Fruit fly (Drosophila melanogaster) whole organism, adult: ENCODE data around the gene Prp3.

Experiments
- CG11617 ChIP-seq: fragments of 200-800 bp; sonication (Bioruptor generic); optimal IDR thresholded peaks from 2 replicates; lab custom pipeline; 2017; ENCODE audit warnings: mild to moderate bottlenecking, missing biosample characterization, missing genetic modification reagents, missing genetic modification characterization
- CG12768 ChIP-seq: fragments of 200-800 bp; sonication (Bioruptor generic); optimal IDR thresholded peaks from 2 replicates; lab custom pipeline; 2017; ENCODE audit warnings: missing biosample characterization, missing genetic modification characterization, mild to moderate bottlenecking, moderate library complexity, missing genetic modification reagents
- CG14711 ChIP-seq: fragments of 200-800 bp; sonication (Bioruptor generic); optimal IDR thresholded peaks from 2 replicates; lab custom pipeline; 2018; ENCODE audit warnings: missing biosample characterization, mild to moderate bottlenecking, missing genetic modification characterization, moderate library complexity
- CG1620 ChIP-seq: fragments of 200-800 bp; sonication (Bioruptor generic); optimal IDR thresholded peaks from 2 replicates; lab custom pipeline; 2016; ENCODE audit warnings: missing biosample characterization, missing genetic modification characterization
- CG33017 ChIP-seq: fragments of 200-800 bp; sonication (Bioruptor generic); optimal IDR thresholded peaks from 2 replicates; lab custom pipeline; 2018; ENCODE audit warnings: missing biosample characterization, mild to moderate bottlenecking, missing genetic modification characterization, moderate library complexity
- CG5204 ChIP-seq: fragments of 200-800 bp; sonication (Bioruptor generic); optimal IDR thresholded peaks from 2 replicates; lab custom pipeline; 2016; ENCODE audit warnings: missing biosample characterization, missing genetic modification characterization
- CG7045 ChIP-seq: fragments of 200-800 bp; sonication (Bioruptor generic); optimal IDR thresholded peaks from 2 replicates; lab custom pipeline; 2017; ENCODE audit warnings: missing biosample characterization, mild to moderate bottlenecking, missing genetic modification characterization
- CG7101 ChIP-seq: fragments of 200-800 bp; sonication (Bioruptor generic); optimal IDR thresholded peaks from 2 replicates; lab custom pipeline; 2018; ENCODE audit warnings: missing biosample characterization, mild to moderate bottlenecking, missing genetic modification characterization, moderate library complexity
- Clk ChIP-seq: fragments of 200-800 bp; sonication (Bioruptor generic); optimal IDR thresholded peaks from 2 replicates; lab custom pipeline; 2017; ENCODE audit warnings: missing biosample characterization, missing genetic modification characterization
- Crg-1 ChIP-seq: fragments of 200-800 bp; sonication (Bioruptor generic); optimal IDR thresholded peaks from 2 replicates; lab custom pipeline; 2016; ENCODE audit warnings: missing biosample characterization, missing genetic modification characterization
- Hr96 ChIP-seq: fragments of 200-800 bp; sonication (Bioruptor generic); optimal IDR thresholded peaks from 2 replicates; lab custom pipeline; 2016; ENCODE audit warnings: missing biosample characterization, missing genetic modification characterization
- Mnt ChIP-seq: fragments of 200-800 bp; sonication (Bioruptor generic); optimal IDR thresholded peaks from 2 replicates; lab custom pipeline; 2016; ENCODE audit warnings: missing biosample characterization, mild to moderate bottlenecking, missing genetic modification characterization
- bab1 ChIP-seq: fragments of 200-800 bp; sonication (Bioruptor generic); optimal IDR thresholded peaks from 3 replicates; lab custom pipeline; 2019; ENCODE audit warnings: missing biosample characterization, mild to moderate bottlenecking, missing genetic modification characterization, moderate library complexity
- cic ChIP-seq: fragments of 200-800 bp; sonication (Bioruptor generic); optimal IDR thresholded peaks from 2 replicates; lab custom pipeline; 2017; ENCODE audit warnings: missing biosample characterization, mild to moderate bottlenecking, missing genetic modification characterization, moderate library complexity
- cnc ChIP-seq, 2 experiments: fragments of >200 bp; optimal IDR thresholded peaks; 2 replicates each; lab custom pipeline; 2017
- kay ChIP-seq: fragments of 200-800 bp; sonication (Bioruptor generic); peaks from one replicate; lab custom pipeline; 2016; ENCODE audit warnings: missing biosample characterization, missing genetic modification characterization, borderline replicate concordance
- ovo ChIP-seq: fragments of 200-800 bp; sonication (Bioruptor generic); optimal IDR thresholded peaks from 2 replicates; lab custom pipeline; 2016; ENCODE audit warnings: missing biosample characterization, missing genetic modification characterization
- pad ChIP-seq: fragments of 200-800 bp; sonication (Bioruptor generic); optimal IDR thresholded peaks from 3 replicates; lab custom pipeline; 2017; ENCODE audit warnings: missing biosample characterization, missing genetic modification characterization, mild to moderate bottlenecking, moderate library complexity, missing genetic modification reagents
- tj ChIP-seq: fragments of 200-800 bp; sonication (Bioruptor generic); optimal IDR thresholded peaks from 3 replicates; lab custom pipeline; 2017; ENCODE audit warnings: missing biosample characterization, mild to moderate bottlenecking, missing genetic modification characterization, moderate library complexity
- toe ChIP-seq: fragments of 200-800 bp; sonication (Bioruptor generic); optimal IDR thresholded peaks from 2 replicates; lab custom pipeline; 2016; ENCODE audit warnings: missing biosample characterization, missing genetic modification characterization

Prp3 gene

DNA sequence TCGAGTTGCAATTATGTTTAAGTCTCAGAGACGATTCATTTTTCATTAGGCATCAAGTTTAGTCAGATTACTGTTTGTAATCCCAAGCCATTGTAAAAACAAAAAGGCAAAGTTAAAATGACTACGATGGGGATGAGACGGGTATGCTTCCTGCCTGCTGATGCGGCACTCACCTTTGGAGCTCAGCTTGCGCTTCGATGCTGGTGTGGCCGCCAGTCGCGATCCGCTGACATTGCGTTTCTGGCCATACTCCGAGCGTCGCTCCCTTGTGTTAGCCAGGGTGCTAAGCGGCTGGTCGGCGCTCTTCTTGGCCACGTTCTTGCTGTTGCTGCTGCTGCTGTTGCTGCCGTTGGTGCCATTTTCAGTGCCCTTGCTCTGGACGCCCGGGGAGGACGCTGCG, 9.9 kb downstream of the Prp3 start:
- no peak for TF ChIP-seq toe (GFP tag; lab: Kevin White, UChicago)
- TF ChIP-seq tj (GFP tag; lab: Kevin White, UChicago) = peak; percentile 91
- TF ChIP-seq CG5204 (GFP tag; lab: Kevin White, UChicago) = no peak

DNA sequence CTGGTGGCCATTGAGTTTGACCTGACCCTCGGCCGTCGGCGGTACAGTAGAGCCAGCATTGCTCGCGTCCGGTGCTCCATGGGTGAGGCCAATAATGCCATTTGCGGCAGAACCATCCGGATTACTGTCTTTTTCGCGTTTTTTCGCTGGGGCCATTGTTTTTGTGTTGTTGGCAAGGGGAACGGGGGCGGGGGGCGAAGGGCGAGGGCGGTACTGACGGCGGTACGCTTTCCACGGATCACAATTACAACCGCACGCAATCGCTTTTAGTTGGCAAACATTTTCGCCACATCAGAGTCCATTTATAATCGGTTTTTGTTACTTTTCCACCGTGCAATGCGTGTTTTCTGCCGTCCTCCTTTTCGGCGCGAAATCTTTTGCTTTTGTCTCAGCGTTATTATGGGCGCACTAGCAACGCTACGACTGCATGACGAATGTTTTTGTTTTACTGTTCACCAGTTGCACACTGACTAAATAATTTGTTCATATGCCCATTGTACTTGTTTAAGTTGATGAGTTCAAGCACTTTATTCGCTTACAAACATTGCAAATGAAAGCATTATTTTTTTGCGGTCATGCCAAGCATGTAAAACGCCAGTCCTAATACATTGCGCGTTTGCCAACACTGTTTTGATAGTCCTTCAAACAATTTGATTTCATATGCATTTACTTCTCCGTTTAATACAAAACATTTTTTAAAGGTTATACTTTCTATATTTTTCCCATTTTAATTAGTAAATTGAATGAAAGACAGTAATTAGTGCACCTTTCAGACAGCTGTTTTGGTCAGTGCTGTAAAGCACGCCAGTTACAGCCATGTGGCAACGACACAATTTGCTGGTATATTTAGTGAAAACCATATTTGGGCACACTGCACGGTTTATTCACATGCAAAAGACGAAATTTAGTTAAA, 13.0 kb downstream of the Prp3 start, which contains the start of gene Pfdn6:
Gene Pfdn6 (plus strand): TSS at position 839 of the 913 bp plus-strand sequence.
- TF ChIP-seq CG12768 (GFP tag; lab: Kevin White, UChicago) (peak; percentile 69), pad (GFP tag; lab: Kevin White, UChicago) (peak; percentile 78), Clk (GFP tag; lab: Kevin White, UChicago) (peak; percentile 76), CG33017 (tag; lab: Kevin White, UChicago) (peak; percentile 64), tj (GFP tag; lab: Kevin White, UChicago) (peak; percentile 80), Crg-1 (GFP tag; lab: Kevin White, UChicago) (peak; percentile 85), cic (GFP tag; lab: Kevin White, UChicago) (peak; percentile 43), CG7101 (tag; lab: Kevin White, UChicago) (peak; percentile 70), toe (GFP tag; lab: Kevin White, UChicago) (peak; percentile 61), kay (GFP tag; lab: Kevin White, UChicago) (no peak), bab1 (GFP tag; lab: Kevin White, UChicago) (peak; percentile 97), Mnt (GFP tag; lab: Kevin White, UChicago) (peak; percentile 88), Hr96 (GFP tag; lab: Kevin White, UChicago) (no peak), ovo (GFP tag; lab: Kevin White, UChicago) (peak; percentile 65), CG7045 (peak; percentile 79), CG5204 (GFP tag; lab: Kevin White, UChicago) (no peak), CG11617 (GFP tag; lab: Kevin White, UChicago) (peak; percentile 94), CG1620 (GFP tag; lab: Kevin White, UChicago) (peak; percentile 77), cnc (optimal IDR thresholded peaks at IDR 0.05; lab: Kevin White, UChicago) (no peak), CG14711 (tag; lab: Kevin White, UChicago) (peak; percentile 67)

DNA sequence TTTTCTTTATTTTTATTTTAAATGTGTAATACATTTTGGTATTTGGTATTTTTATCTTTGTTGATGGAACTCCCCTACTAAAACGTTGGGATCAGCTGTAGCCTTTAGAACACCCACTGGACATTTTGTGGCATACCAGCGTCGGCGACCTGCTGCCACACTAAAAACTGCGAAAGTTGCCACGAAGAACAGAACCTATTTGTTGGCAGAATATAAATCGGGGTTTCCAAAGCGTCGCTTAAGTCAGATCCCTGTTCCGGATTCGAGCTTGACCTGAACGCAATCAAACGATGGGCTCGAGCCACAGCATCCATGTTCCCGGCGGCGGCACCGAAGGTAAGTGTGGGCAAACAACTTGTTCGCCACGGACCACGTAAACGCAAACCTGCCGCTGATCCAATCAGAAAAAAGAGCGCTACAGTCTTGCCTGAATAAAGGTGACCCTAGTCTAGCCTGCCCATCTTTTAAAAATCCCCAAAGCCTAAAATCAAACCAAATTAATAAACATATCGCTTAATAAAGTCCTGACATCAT, 14.7 kb downstream of the Prp3 start, which contains the start of gene Grasp65:
Gene Grasp65 (plus strand): TSS at position 173 of the 534 bp plus-strand sequence.
- no peak for TF ChIP-seq CG5204 (GFP tag; lab: Kevin White, UChicago)
- no peak for TF ChIP-seq CG12768 (GFP tag; lab: Kevin White, UChicago)
- TF ChIP-seq CG7101 (tag; lab: Kevin White, UChicago) = peak; percentile 31
- peak; percentile 67 for TF ChIP-seq bab1 (GFP tag; lab: Kevin White, UChicago)
- TF ChIP-seq cic (GFP tag; lab: Kevin White, UChicago) = peak; percentile 27
- TF ChIP-seq pad (GFP tag; lab: Kevin White, UChicago) = no peak
- peak; percentile 4 for TF ChIP-seq CG7045
- TF ChIP-seq ovo (GFP tag; lab: Kevin White, UChicago) = no peak
- TF ChIP-seq Crg-1 (GFP tag; lab: Kevin White, UChicago) = no peak
- TF ChIP-seq kay (GFP tag; lab: Kevin White, UChicago) = no peak
- no peak for TF ChIP-seq toe (GFP tag; lab: Kevin White, UChicago)
- no peak for TF ChIP-seq cnc (optimal IDR thresholded peaks at IDR 0.05; lab: Kevin White, UChicago)
- TF ChIP-seq CG11617 (GFP tag; lab: Kevin White, UChicago) = peak; percentile 17
- TF ChIP-seq tj (GFP tag; lab: Kevin White, UChicago) = peak; percentile 22
- TF ChIP-seq Mnt (GFP tag; lab: Kevin White, UChicago) = no peak
- no peak for TF ChIP-seq Clk (GFP tag; lab: Kevin White, UChicago)
- no peak for TF ChIP-seq CG1620 (GFP tag; lab: Kevin White, UChicago)
- no peak for TF ChIP-seq Hr96 (GFP tag; lab: Kevin White, UChicago)
- no peak for TF ChIP-seq CG14711 (tag; lab: Kevin White, UChicago)
- TF ChIP-seq CG33017 (tag; lab: Kevin White, UChicago) = peak; percentile 13

DNA sequence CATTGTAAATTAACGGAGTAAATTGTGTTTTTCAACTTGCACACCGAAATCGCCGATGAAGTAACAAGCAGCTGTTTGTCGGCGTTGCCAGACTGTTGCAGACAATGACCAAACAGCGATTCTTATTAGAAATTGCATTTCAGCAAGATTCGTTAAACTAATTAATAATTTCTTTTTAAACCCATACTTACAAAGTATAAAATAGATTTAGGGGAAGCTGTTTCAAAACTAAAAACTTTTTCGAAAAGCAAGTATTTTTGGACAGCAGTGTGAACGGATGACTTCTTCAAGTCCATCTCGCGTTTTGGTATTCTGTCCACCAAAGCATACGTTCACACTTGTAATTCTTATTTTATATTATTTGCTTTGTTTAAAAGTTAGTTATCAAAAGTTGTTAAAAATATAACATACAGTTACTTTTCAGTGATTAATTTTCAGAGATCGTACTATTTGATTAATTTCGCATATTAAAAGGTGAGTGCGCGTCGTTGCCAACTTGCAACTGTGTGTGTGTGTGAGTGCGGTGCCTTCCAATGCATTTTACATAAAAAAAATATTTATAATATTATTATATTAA, 18.4 kb downstream of the Prp3 start, which contains the start of the genes CG8004 and RhoGDI:
Gene CG8004 (minus strand): TSS at position 74 of the 577 bp plus-strand sequence.
Gene RhoGDI (plus strand): TSS at position 309 of the 577 bp plus-strand sequence.
- TF ChIP-seq toe (GFP tag; lab: Kevin White, UChicago) = peak; percentile 76
- TF ChIP-seq CG14711 (tag; lab: Kevin White, UChicago) = peak; percentile 74
- TF ChIP-seq bab1 (GFP tag; lab: Kevin White, UChicago) = peak; percentile 66
- peak; percentile 63 for TF ChIP-seq Hr96 (GFP tag; lab: Kevin White, UChicago)
- peak; percentile 42 for TF ChIP-seq CG7045
- TF ChIP-seq Mnt (GFP tag; lab: Kevin White, UChicago) = no peak
- TF ChIP-seq kay (GFP tag; lab: Kevin White, UChicago) = no peak
- no peak for TF ChIP-seq cnc (optimal IDR thresholded peaks at IDR 0.05; lab: Kevin White, UChicago)
- TF ChIP-seq ovo (GFP tag; lab: Kevin White, UChicago) = peak; percentile 31
- TF ChIP-seq CG12768 (GFP tag; lab: Kevin White, UChicago) = peak; percentile 43
- peak; percentile 6 for TF ChIP-seq Crg-1 (GFP tag; lab: Kevin White, UChicago)
- peak; percentile 65 for TF ChIP-seq CG33017 (tag; lab: Kevin White, UChicago)
- peak; percentile 62 for TF ChIP-seq CG11617 (GFP tag; lab: Kevin White, UChicago)
- TF ChIP-seq CG5204 (GFP tag; lab: Kevin White, UChicago) = no peak
- TF ChIP-seq Clk (GFP tag; lab: Kevin White, UChicago) = peak; percentile 28
- TF ChIP-seq pad (GFP tag; lab: Kevin White, UChicago) = no peak
- TF ChIP-seq cic (GFP tag; lab: Kevin White, UChicago) = no peak
- TF ChIP-seq CG1620 (GFP tag; lab: Kevin White, UChicago) = peak; percentile 79
- TF ChIP-seq CG7101 (tag; lab: Kevin White, UChicago) = peak; percentile 75
- TF ChIP-seq tj (GFP tag; lab: Kevin White, UChicago) = peak; percentile 7
